Fruit fly (Drosophila melanogaster): ENCODE data around the gene Vm34Ca.
A peak's percentile ranks its signal among the peaks of the same experiment; 100 is the strongest.

Vm34Ca gene

DNA sequence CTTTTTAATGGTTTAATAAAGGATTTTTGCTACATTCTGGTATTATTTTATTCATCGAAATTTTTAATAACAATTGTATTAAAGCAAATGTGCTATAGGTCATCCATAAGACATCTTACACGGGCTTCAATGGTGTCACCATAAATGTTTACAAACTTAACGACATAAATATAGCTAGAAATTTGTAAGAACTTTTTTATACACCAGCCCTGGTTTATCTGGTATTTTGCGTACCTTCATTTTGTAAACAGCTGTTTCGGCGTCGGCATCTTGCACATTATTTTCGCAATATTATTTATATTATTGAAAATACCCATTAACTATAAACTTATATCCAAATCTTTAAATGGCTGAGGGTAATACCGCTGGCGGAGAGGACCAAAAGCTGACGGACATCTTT lies 44.1 kb downstream of the Vm34Ca start, which contains the start of gene Tap42:
Tap42 (plus strand) TSS at position 240 of the 400 bp plus-strand sequence.
- TF ChIP-seq sv (GFP tag; optimal IDR thresholded peaks at IDR 0.05) (peak; percentile 31), Hnf4 (GFP tag; optimal IDR thresholded peaks at IDR 0.05) (no peak), Dif (GFP tag; optimal IDR thresholded peaks at IDR 0.05; ENCODE audit: partially characterized antibody) (no peak), usp (GFP tag; optimal IDR thresholded peaks at IDR 0.05) (no peak), ey (GFP tag; optimal IDR thresholded peaks at IDR 0.05) (no peak), sage (GFP tag; optimal IDR thresholded peaks at IDR 0.05) (peak; percentile 76), brk (GFP tag; optimal IDR thresholded peaks at IDR 0.05) (peak; percentile 40), rgr (GFP tag; optimal IDR thresholded peaks at IDR 0.05) (no peak), fru (GFP tag; optimal IDR thresholded peaks at IDR 0.05) (peak; percentile 3), pan (optimal IDR thresholded peaks at IDR 0.05) (no peak), Hr78 (GFP tag; optimal IDR thresholded peaks at IDR 0.05) (no peak), tai (GFP tag; optimal IDR thresholded peaks at IDR 0.05) (no peak), HLH106 (tag; optimal IDR thresholded peaks at IDR 0.05) (no peak), h (GFP tag; optimal IDR thresholded peaks at IDR 0.05) (peak; percentile 17), dmrt93B (GFP tag; optimal IDR thresholded peaks at IDR 0.05) (no peak), Jra (GFP tag; optimal IDR thresholded peaks at IDR 0.05) (no peak), br (GFP tag; optimal IDR thresholded peaks at IDR 0.05) (no peak), Mio (GFP tag; optimal IDR thresholded peaks at IDR 0.05) (no peak), CG9705 (GFP tag; optimal IDR thresholded peaks at IDR 0.05) (no peak), psq (GFP tag; optimal IDR thresholded peaks at IDR 0.05) (no peak), Hr83 (GFP tag; optimal IDR thresholded peaks at IDR 0.05; ENCODE audit: poor library complexity, severe bottlenecking) (no peak), Myc (optimal IDR thresholded peaks at IDR 0.05) (peak; percentile 64), OdsH (GFP tag; optimal IDR thresholded peaks at IDR 0.05) (no peak), foxo (GFP tag; optimal IDR thresholded peaks at IDR 0.05) (peak in 1 of 2 experiments; percentile 29), lola (GFP tag; optimal IDR thresholded peaks at IDR 0.05) (no peak), dl (GFP tag; optimal IDR thresholded peaks at IDR 0.05; ENCODE audit: insufficient read depth in 1 of 2, partially characterized antibody in 2 of 2) (no peak), Dfd (GFP tag; optimal IDR thresholded peaks at IDR 0.05) (no peak), CG32264 (GFP tag; optimal IDR thresholded peaks at IDR 0.05) (no peak), N (GFP tag; optimal IDR thresholded peaks at IDR 0.05) (no peak), woc (GFP tag; optimal IDR thresholded peaks at IDR 0.05) (peak; percentile 52), dsf (GFP tag; optimal IDR thresholded peaks at IDR 0.05; ENCODE audit: borderline replicate concordance) (no peak), Abd-B (GFP tag; optimal IDR thresholded peaks at IDR 0.05) (no peak), GATAd (GFP tag; optimal IDR thresholded peaks at IDR 0.05) (no peak), Sp1 (GFP tag; optimal IDR thresholded peaks at IDR 0.05) (peak; percentile 14), Vsx2 (GFP tag; optimal IDR thresholded peaks at IDR 0.05; ENCODE audit: partially characterized antibody) (no peak), Rel (GFP tag; optimal IDR thresholded peaks at IDR 0.05) (no peak), Rel (tag; optimal IDR thresholded peaks at IDR 0.05) (no peak), jim (GFP tag; optimal IDR thresholded peaks at IDR 0.05) (no peak), CrebA (GFP tag; optimal IDR thresholded peaks at IDR 0.05; ENCODE audit: borderline replicate concordance) (no peak)

DNA sequence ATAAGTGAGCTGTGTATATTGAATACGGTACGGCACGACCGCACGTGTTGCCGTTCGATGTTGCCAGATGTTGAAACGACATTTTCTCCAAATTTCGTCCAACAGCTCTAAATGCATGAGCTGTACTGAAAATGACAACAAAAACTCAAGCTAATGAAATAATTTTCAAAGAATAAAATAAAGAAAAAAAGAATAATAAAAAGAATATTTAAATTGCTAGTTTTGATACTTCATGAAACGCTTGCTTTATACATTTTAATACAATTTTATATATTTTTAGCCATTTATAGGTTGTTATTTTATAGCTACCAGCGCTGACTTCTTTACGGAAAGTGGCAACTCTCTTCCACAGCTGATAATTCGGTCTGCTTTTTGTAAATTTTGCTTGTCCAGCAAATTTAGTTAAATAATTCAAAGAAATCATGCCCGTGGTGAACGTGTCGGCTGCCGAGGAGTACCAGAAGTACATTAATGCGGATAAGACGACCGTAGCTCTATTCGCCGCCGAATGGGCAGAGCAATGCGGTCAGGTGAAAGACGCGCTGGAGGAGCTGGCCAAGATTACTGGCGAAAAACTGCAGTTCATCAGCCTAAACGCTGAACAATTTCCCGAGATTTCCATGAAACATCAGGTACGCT lies 45.2 kb downstream of the Vm34Ca start, which contains the start of the genes Nnp-1 and Grx3:
Nnp-1 (minus strand) TSS at position 81 of the 639 bp plus-strand sequence.
Grx3 (plus strand) TSS at position 339 of the 639 bp plus-strand sequence.
- TF ChIP-seq br (GFP tag; optimal IDR thresholded peaks at IDR 0.05) (no peak), pan (optimal IDR thresholded peaks at IDR 0.05) (no peak), usp (GFP tag; optimal IDR thresholded peaks at IDR 0.05) (no peak), woc (GFP tag; optimal IDR thresholded peaks at IDR 0.05) (peak; percentile 46), CrebA (GFP tag; optimal IDR thresholded peaks at IDR 0.05; ENCODE audit: borderline replicate concordance) (no peak), OdsH (GFP tag; optimal IDR thresholded peaks at IDR 0.05) (peak; percentile 20), Myc (optimal IDR thresholded peaks at IDR 0.05) (peak; percentile 90), tai (GFP tag; optimal IDR thresholded peaks at IDR 0.05) (no peak), Vsx2 (GFP tag; optimal IDR thresholded peaks at IDR 0.05; ENCODE audit: partially characterized antibody) (no peak), Hr83 (GFP tag; optimal IDR thresholded peaks at IDR 0.05; ENCODE audit: poor library complexity, severe bottlenecking) (no peak), Jra (GFP tag; optimal IDR thresholded peaks at IDR 0.05) (no peak), jim (GFP tag; optimal IDR thresholded peaks at IDR 0.05) (no peak), Hnf4 (GFP tag; optimal IDR thresholded peaks at IDR 0.05) (no peak), GATAd (GFP tag; optimal IDR thresholded peaks at IDR 0.05) (no peak), CG32264 (GFP tag; optimal IDR thresholded peaks at IDR 0.05) (no peak), dmrt93B (GFP tag; optimal IDR thresholded peaks at IDR 0.05) (peak; percentile 53), Dfd (GFP tag; optimal IDR thresholded peaks at IDR 0.05) (no peak), foxo (GFP tag; optimal IDR thresholded peaks at IDR 0.05) (peak in 1 of 2 experiments; percentile 62), lola (GFP tag; optimal IDR thresholded peaks at IDR 0.05) (no peak), fru (GFP tag; optimal IDR thresholded peaks at IDR 0.05) (no peak), CG9705 (GFP tag; optimal IDR thresholded peaks at IDR 0.05) (peak; percentile 54), N (GFP tag; optimal IDR thresholded peaks at IDR 0.05) (no peak), brk (GFP tag; optimal IDR thresholded peaks at IDR 0.05) (peak; percentile 35), sage (GFP tag; optimal IDR thresholded peaks at IDR 0.05) (no peak), Abd-B (GFP tag; optimal IDR thresholded peaks at IDR 0.05) (no peak), h (GFP tag; optimal IDR thresholded peaks at IDR 0.05) (peak; percentile 1), Mio (GFP tag; optimal IDR thresholded peaks at IDR 0.05) (no peak), HLH106 (tag; optimal IDR thresholded peaks at IDR 0.05) (peak; percentile 82), Dif (GFP tag; optimal IDR thresholded peaks at IDR 0.05; ENCODE audit: partially characterized antibody) (no peak), Sp1 (GFP tag; optimal IDR thresholded peaks at IDR 0.05) (no peak), psq (GFP tag; optimal IDR thresholded peaks at IDR 0.05) (peak; percentile 48), dsf (GFP tag; optimal IDR thresholded peaks at IDR 0.05; ENCODE audit: borderline replicate concordance) (no peak), sv (GFP tag; optimal IDR thresholded peaks at IDR 0.05) (peak; percentile 24), rgr (GFP tag; optimal IDR thresholded peaks at IDR 0.05) (no peak), Rel (GFP tag; optimal IDR thresholded peaks at IDR 0.05) (no peak), Rel (tag; optimal IDR thresholded peaks at IDR 0.05) (no peak), ey (GFP tag; optimal IDR thresholded peaks at IDR 0.05) (peak; percentile 22), Hr78 (GFP tag; optimal IDR thresholded peaks at IDR 0.05) (no peak), dl (GFP tag; optimal IDR thresholded peaks at IDR 0.05; ENCODE audit: insufficient read depth in 1 of 2, partially characterized antibody in 2 of 2) (no peak)

Measured in whole organism, wandering third instar larva.